Fruit fly (Drosophila melanogaster): ENCODE measurements around the gene CG12091.

Gene CG12091

DNA sequence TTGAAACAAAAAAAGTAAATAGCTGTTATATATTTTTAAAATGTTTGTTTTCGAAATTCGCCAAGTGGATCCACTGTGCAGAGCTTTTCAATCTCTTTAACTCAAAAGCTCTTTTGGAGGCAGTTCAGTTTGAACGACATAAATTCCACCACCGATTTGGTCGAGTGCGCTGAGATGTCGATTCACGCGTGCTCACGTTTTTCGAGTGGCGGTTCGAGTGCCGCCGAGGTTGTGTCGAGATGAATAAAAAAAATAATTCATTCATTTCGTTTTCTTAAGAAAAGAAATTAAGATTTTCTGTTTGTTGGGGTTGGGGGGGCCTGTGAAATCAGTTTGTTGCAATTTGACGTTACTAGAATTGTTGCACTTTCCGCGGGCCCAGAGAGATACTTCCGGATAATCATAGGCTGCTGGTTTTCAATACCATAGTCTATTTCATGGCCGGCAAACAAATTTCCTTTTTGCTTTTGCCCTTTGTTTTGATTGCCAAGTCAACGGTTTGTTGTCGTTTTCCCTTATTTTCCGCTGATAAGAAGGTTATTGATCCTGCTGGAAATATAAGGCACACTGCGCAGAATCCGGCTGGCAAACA lies 47.9 kb downstream of the CG12091 start (continued):
- TF ChIP-seq CG10979 (tag; optimal IDR thresholded peaks at IDR 0.05) (no peak), CG13894 (tag; optimal IDR thresholded peaks at IDR 0.05) (peak; percentile 45), phol (tag; optimal IDR thresholded peaks at IDR 0.05) (no peak), CG10267 (tag; optimal IDR thresholded peaks at IDR 0.05) (no peak), zfh1 (GFP tag; IDR thresholded peaks at IDR 0.05) (no peak), repo (GFP tag; optimal IDR thresholded peaks at IDR 0.05) (no peak), CG12744 (GFP tag; optimal IDR thresholded peaks at IDR 0.05) (no peak), CG12219 (GFP tag; optimal IDR thresholded peaks at IDR 0.05) (no peak), Pdp1 (GFP tag; optimal IDR thresholded peaks at IDR 0.05) (no peak), slp2 (GFP tag; optimal IDR thresholded peaks at IDR 0.05) (no peak), tx (GFP tag; optimal IDR thresholded peaks at IDR 0.05) (no peak), vfl (GFP tag; optimal IDR thresholded peaks at IDR 0.05) (no peak), CG1603 (tag; optimal IDR thresholded peaks at IDR 0.05) (no peak), CG6175 (GFP tag; IDR thresholded peaks at IDR 0.05) (no peak), NFAT (GFP tag; IDR thresholded peaks at IDR 0.05) (no peak), CG17612 (GFP tag; IDR thresholded peaks at IDR 0.05) (no peak), jigr1 (GFP tag; IDR thresholded peaks at IDR 0.05) (no peak), lbe (GFP tag; optimal IDR thresholded peaks at IDR 0.05) (no peak), sisA (GFP tag; IDR thresholded peaks at IDR 0.05) (no peak), CG10147 (GFP tag; optimal IDR thresholded peaks at IDR 0.05) (no peak), Gsc (GFP tag; IDR thresholded peaks at IDR 0.05) (no peak), CG11723 (GFP tag; optimal IDR thresholded peaks at IDR 0.05) (no peak), ash1 (GFP tag; optimal IDR thresholded peaks at IDR 0.05) (no peak), CG7786 (GFP tag; optimal IDR thresholded peaks at IDR 0.05) (no peak), CG3407 (GFP tag; optimal IDR thresholded peaks at IDR 0.05) (no peak), CrebB (tag; optimal IDR thresholded peaks at IDR 0.05) (no peak), bbx (GFP tag; IDR thresholded peaks at IDR 0.05; ENCODE audit: partially characterized antibody) (peak; percentile 91), p53 (GFP tag; optimal IDR thresholded peaks at IDR 0.05) (no peak), CG16863 (GFP tag; optimal IDR thresholded peaks at IDR 0.05) (no peak), CG17361 (GFP tag; IDR thresholded peaks at IDR 0.05) (no peak), Opbp (GFP tag; IDR thresholded peaks at IDR 0.05; ENCODE audit: partially characterized antibody) (peak; percentile 86), Sox100B (GFP tag; optimal IDR thresholded peaks at IDR 0.05) (no peak), CG3995 (GFP tag; optimal IDR thresholded peaks at IDR 0.05) (no peak), ap (GFP tag; IDR thresholded peaks at IDR 0.05) (no peak), HmgZ (tag; optimal IDR thresholded peaks at IDR 0.05) (no peak), CG4617 (GFP tag; optimal IDR thresholded peaks at IDR 0.05; ENCODE audit: borderline replicate concordance) (no peak), fd64A (GFP tag; optimal IDR thresholded peaks at IDR 0.05) (no peak), CG2129 (GFP tag; IDR thresholded peaks at IDR 0.05; ENCODE audit: partially characterized antibody) (no peak), CG3726 (GFP tag; IDR thresholded peaks at IDR 0.05) (no peak), CG15073 (GFP tag; optimal IDR thresholded peaks at IDR 0.05) (no peak), nau (GFP tag; optimal IDR thresholded peaks at IDR 0.05) (no peak), gcm2 (GFP tag; optimal IDR thresholded peaks at IDR 0.05) (no peak), CG14014 (GFP tag; IDR thresholded peaks at IDR 0.05) (peak; percentile 22; the same call in 1 of the 2 replicates), Dbx (GFP tag; IDR thresholded peaks at IDR 0.05) (no peak), slbo (GFP tag; IDR thresholded peaks at IDR 0.05) (no peak), trem (tag; optimal IDR thresholded peaks at IDR 0.05) (no peak), pzg (GFP tag; optimal IDR thresholded peaks at IDR 0.05) (no peak), Atf6 (GFP tag; IDR thresholded peaks at IDR 0.05) (no peak), YL-1 (GFP tag; optimal IDR thresholded peaks at IDR 0.05) (no peak), CG34224 (GFP tag; IDR thresholded peaks at IDR 0.05; ENCODE audit: partially characterized antibody) (peak; percentile 33; the same call in 1 of the 3 replicates), rib (GFP tag; IDR thresholded peaks at IDR 0.05) (no peak)
